Worm (Caenorhabditis elegans) whole organism, L1 larva: ENCODE measurements around the gene lelo-4.

Experiments used
- blmp-1 ChIP-seq: fragments of 150-350 bp; optimal IDR thresholded peaks from 2 replicates; lab custom pipeline; 2014; ENCODE audit warnings: missing biosample characterization, missing genetic modification characterization
- ceh-82 ChIP-seq, 3 experiments: fragments of 150-350 bp in 1 of 3; sonication (generic microtip) in 2 of 3; optimal IDR thresholded peaks; 2 replicates each; lab custom pipeline; 2014 to 2017; ENCODE audit warnings: missing biosample characterization in 3 of 3, missing genetic modification characterization in 3 of 3
- ceh-88 ChIP-seq: fragments of 200-800 bp; sonication (Bioruptor generic); IDR thresholded peaks from 2 replicates; pipeline ENCODE4 v1.3.6; 2022; ENCODE audit warnings: missing genetic modification characterization, missing compliant biosample characterization
- ces-1 ChIP-seq: fragments of 150-350 bp; optimal IDR thresholded peaks from 2 replicates; lab custom pipeline; 2014; ENCODE audit warnings: missing biosample characterization, missing genetic modification reagents, missing genetic modification characterization
- dpl-1 ChIP-seq, 3 experiments: fragments of 150-350 bp in 2 of 3; sonication (generic microtip) in 1 of 3; optimal IDR thresholded peaks; 2 replicates each; lab custom pipeline; 2014 to 2017; ENCODE audit warnings: missing biosample characterization in 3 of 3, missing genetic modification characterization in 3 of 3, missing genetic modification reagents in 3 of 3
- dsc-1 ChIP-seq: sonication (generic microtip); optimal IDR thresholded peaks from 2 replicates; lab custom pipeline; 2016; ENCODE audit warnings: mild to moderate bottlenecking, missing genetic modification characterization, missing compliant biosample characterization
- efl-1 ChIP-seq, 4 experiments: fragments of 150-350 bp; optimal IDR thresholded peaks in 3 of 4; peaks in 1 of 4; 1 replicate in 1 of 4; 2 replicates in 3 of 4; lab custom pipeline; 2014; ENCODE audit warnings: missing biosample characterization in 2 of 4, missing genetic modification characterization in 2 of 4, missing genetic modification reagents in 2 of 4
- efl-3 ChIP-seq: fragments of 200-800 bp; sonication (Bioruptor generic); optimal IDR thresholded peaks from 2 replicates; lab custom pipeline; 2018; ENCODE audit warnings: mild to moderate bottlenecking, missing genetic modification characterization, missing compliant biosample characterization
- egl-13 ChIP-seq: sonication (generic microtip); optimal IDR thresholded peaks from 2 replicates; lab custom pipeline; 2016; ENCODE audit warnings: missing genotype, missing genetic modification reagents, missing genetic modification characterization, missing compliant biosample characterization
- elt-2 ChIP-seq: sonication (generic microtip); optimal IDR thresholded peaks from 2 replicates; lab custom pipeline; 2016; ENCODE audit warnings: missing genetic modification characterization, mild to moderate bottlenecking, inconsistent platforms, missing compliant biosample characterization, missing genetic modification reagents
- fkh-10 ChIP-seq: sonication (generic microtip); optimal IDR thresholded peaks from 2 replicates; lab custom pipeline; 2017; ENCODE audit warnings: missing biosample characterization, missing genetic modification reagents, missing genetic modification characterization
- fkh-4 ChIP-seq: sonication (generic microtip); optimal IDR thresholded peaks from 2 replicates; lab custom pipeline; 2016; ENCODE audit warnings: missing compliant biosample characterization, missing genetic modification characterization, borderline replicate concordance
- fos-1 ChIP-seq: fragments of 150-350 bp; optimal IDR thresholded peaks from 2 replicates; lab custom pipeline; 2014; ENCODE audit warnings: missing biosample characterization, missing genetic modification characterization
- grh-1 ChIP-seq: fragments of 200-800 bp; sonication (Bioruptor generic); IDR thresholded peaks from 2 replicates; pipeline ENCODE4 v1.3.6; 2022; ENCODE audit warnings: missing genetic modification reagents, missing genetic modification characterization, missing compliant biosample characterization
- hlh-17 ChIP-seq: fragments of 200-800 bp; sonication (Bioruptor generic); optimal IDR thresholded peaks from 2 replicates; lab custom pipeline; 2018; ENCODE audit warnings: missing genetic modification characterization, mild to moderate bottlenecking, missing compliant biosample characterization, moderate library complexity, borderline replicate concordance
- hpl-2 ChIP-seq: fragments of 150-350 bp; optimal IDR thresholded peaks from 2 replicates; lab custom pipeline; 2014; ENCODE audit warnings: missing biosample characterization, missing genetic modification reagents, missing genetic modification characterization
- irx-1 ChIP-seq: sonication (generic microtip); optimal IDR thresholded peaks from 2 replicates; lab custom pipeline; 2016; ENCODE audit warnings: missing genetic modification characterization, missing compliant biosample characterization
- lin-14 ChIP-seq: fragments of 200-800 bp; sonication (Bioruptor generic); optimal IDR thresholded peaks from 2 replicates; lab custom pipeline; 2018; ENCODE audit warnings: mild to moderate bottlenecking, missing genetic modification characterization, moderate library complexity, missing compliant biosample characterization
- lin-35 ChIP-seq, 2 experiments: fragments of 150-350 bp; optimal IDR thresholded peaks; 2 replicates each; lab custom pipeline; 2014; ENCODE audit warnings: missing biosample characterization in 2 of 2, missing genetic modification characterization in 2 of 2, missing genetic modification reagents in 2 of 2
- lin-39 ChIP-seq: fragments of 150-350 bp; optimal IDR thresholded peaks from 2 replicates; lab custom pipeline; 2014; ENCODE audit warnings: missing biosample characterization, missing genetic modification reagents, missing genetic modification characterization
- lsy-2 ChIP-seq, 2 experiments: fragments of 150-350 bp; optimal IDR thresholded peaks; 2 replicates each; lab custom pipeline; 2014; ENCODE audit warnings: missing biosample characterization in 2 of 2, missing genetic modification characterization in 2 of 2
- mab-9 ChIP-seq: fragments of 200-800 bp; sonication (Bioruptor generic); IDR thresholded peaks from 2 replicates; pipeline ENCODE4 v1.3.6; 2022; ENCODE audit warnings: missing genetic modification reagents, missing genetic modification characterization, missing compliant biosample characterization
- mef-2 ChIP-seq: fragments of 150-350 bp; optimal IDR thresholded peaks from 2 replicates; lab custom pipeline; 2014; ENCODE audit warnings: missing biosample characterization, missing genetic modification characterization
- mep-1 ChIP-seq: fragments of 150-350 bp; optimal IDR thresholded peaks from 2 replicates; lab custom pipeline; 2014; ENCODE audit warnings: missing biosample characterization, missing genetic modification characterization
- nhr-12 ChIP-seq: sonication (generic microtip); optimal IDR thresholded peaks from 2 replicates; lab custom pipeline; 2017; ENCODE audit warnings: missing biosample characterization, missing genetic modification characterization
- nhr-20 ChIP-seq: sonication (generic microtip); optimal IDR thresholded peaks from 2 replicates; lab custom pipeline; 2016; ENCODE audit warnings: mild to moderate bottlenecking, missing genetic modification characterization, missing compliant biosample characterization
- nhr-237 ChIP-seq: fragments of 150-350 bp; optimal IDR thresholded peaks from 2 replicates; lab custom pipeline; 2014; ENCODE audit warnings: missing biosample characterization, missing genetic modification characterization
- nhr-28 ChIP-seq: fragments of 150-350 bp; optimal IDR thresholded peaks from 2 replicates; lab custom pipeline; 2014; ENCODE audit warnings: missing biosample characterization, missing genetic modification characterization
- nhr-47 ChIP-seq: sonication (generic microtip); optimal IDR thresholded peaks from 2 replicates; lab custom pipeline; 2016; ENCODE audit warnings: mild to moderate bottlenecking, missing genetic modification characterization, moderate library complexity, missing compliant biosample characterization
- nhr-71 ChIP-seq: sonication (generic microtip); optimal IDR thresholded peaks from 2 replicates; lab custom pipeline; 2016; ENCODE audit warnings: mild to moderate bottlenecking, missing genetic modification characterization, moderate library complexity, missing compliant biosample characterization
- pqm-1 ChIP-seq: sonication (generic microtip); optimal IDR thresholded peaks from 3 replicates; lab custom pipeline; 2017; ENCODE audit warnings: missing biosample characterization, missing genetic modification characterization
- sup-37 ChIP-seq: fragments of 200-800 bp; sonication (Bioruptor generic); optimal IDR thresholded peaks from 2 replicates; lab custom pipeline; 2018; ENCODE audit warnings: mild to moderate bottlenecking, missing genetic modification characterization, missing compliant biosample characterization
- swsn-7 ChIP-seq: sonication (generic microtip); optimal IDR thresholded peaks from 2 replicates; lab custom pipeline; 2016; ENCODE audit warnings: missing genetic modification characterization, missing compliant biosample characterization
- tbx-2 ChIP-seq: sonication (generic microtip); optimal IDR thresholded peaks from 2 replicates; lab custom pipeline; 2016; ENCODE audit warnings: missing genetic modification characterization, missing compliant biosample characterization
- unc-86 ChIP-seq: sonication (generic microtip); optimal IDR thresholded peaks from 2 replicates; lab custom pipeline; 2016; ENCODE audit warnings: missing genetic modification characterization, missing compliant biosample characterization
- vab-15 ChIP-seq: sonication (generic microtip); optimal IDR thresholded peaks from 2 replicates; lab custom pipeline; 2017; ENCODE audit warnings: missing genotype, mild to moderate bottlenecking, missing genetic modification characterization, missing compliant biosample characterization
- zag-1 ChIP-seq: fragments of 150-350 bp; optimal IDR thresholded peaks from 2 replicates; lab custom pipeline; 2014; ENCODE audit warnings: missing biosample characterization, missing genetic modification characterization

The lelo-4 gene

DNA sequence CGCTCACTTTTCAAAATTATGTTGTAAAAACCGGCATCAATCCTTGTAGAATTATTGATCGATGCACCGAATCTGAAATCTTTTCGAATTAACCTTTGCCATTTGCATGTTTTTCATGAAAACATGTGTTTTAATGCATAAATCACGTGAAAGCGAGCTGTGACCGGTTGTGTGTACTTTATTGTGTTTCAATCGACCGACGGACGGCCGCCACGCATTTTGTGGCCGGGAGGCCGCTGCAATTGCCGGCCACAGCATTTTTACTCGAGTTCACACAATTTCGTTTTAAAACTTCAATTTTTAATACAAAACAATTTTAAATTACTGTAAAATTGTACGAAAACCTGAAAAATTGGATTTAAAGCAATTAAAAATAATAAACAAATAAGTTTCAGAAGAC, 25.8 kb upstream of the lelo-4 start, which contains the start of gene C25H3.11 (continued):
- TF ChIP-seq blmp-1 (tag; lab: Kevin White, UChicago) (no peak), sup-37 (GFP tag; lab: Kevin White, UChicago) (no peak), efl-1 (optimal IDR thresholded peaks at IDR 0.05; lab: Kevin White, UChicago) (peak in 1 of 2 experiments; percentile 3), efl-1 (GFP tag; optimal IDR thresholded peaks at IDR 0.05 in 1 of 2; lab: Kevin White, UChicago) (peak in 1 of 2 experiments; percentile 4), mep-1 (peak; percentile 31), lin-39 (no peak), elt-2 (tag; lab: Kevin White, UChicago) (peak; percentile 34), egl-13 (no peak), irx-1 (no peak), lin-14 (peak; percentile 56), fos-1 (no peak), ces-1 (GFP tag; lab: Kevin White, UChicago) (no peak), fkh-4 (tag; lab: Kevin White, UChicago) (no peak), nhr-237 (tag; lab: Kevin White, UChicago) (no peak), nhr-47 (no peak), tbx-2 (tag; lab: Kevin White, UChicago) (no peak), ceh-82 (tag; optimal IDR thresholded peaks at IDR 0.05; lab: Kevin White, UChicago) (no peak), fkh-10 (GFP tag; lab: Kevin White, UChicago) (no peak), vab-15 (tag; lab: Kevin White, UChicago) (no peak), zag-1 (tag; lab: Kevin White, UChicago) (no peak), pqm-1 (tag; lab: Kevin White, UChicago) (no peak), lin-35 (GFP tag; optimal IDR thresholded peaks at IDR 0.05; lab: Kevin White, UChicago) (peak in 1 of 2 experiments; percentile 40), ceh-88 (GFP tag; lab: Robert Waterston, UW) (no peak), nhr-20 (tag; lab: Kevin White, UChicago) (peak; percentile 31), unc-86 (no peak), efl-3 (GFP tag; lab: Kevin White, UChicago) (no peak), nhr-28 (tag; lab: Kevin White, UChicago) (no peak), hpl-2 (GFP tag; lab: Kevin White, UChicago) (no peak), grh-1 (no peak), nhr-12 (no peak), swsn-7 (peak; percentile 3)

ce11 chrII:5691216-5691771, 23.4 kb upstream of the lelo-4 start, which contains the start of the genes ndub-5 and eif-2D:
Gene ndub-5 (minus strand): TSS chrII:5691353.
Gene eif-2D (plus strand): TSS chrII:5691721.
- TF ChIP-seq lsy-2 (tag; optimal IDR thresholded peaks at IDR 0.05; lab: Kevin White, UChicago): peak in 1 of 2 experiments; percentile 36
- TF ChIP-seq dpl-1 (GFP tag; optimal IDR thresholded peaks at IDR 0.05; lab: Kevin White, UChicago): peak in 1 of 3 experiments; percentile 38
- peak in 1 of 2 experiments; percentile 25 for TF ChIP-seq lin-35 (GFP tag; optimal IDR thresholded peaks at IDR 0.05; lab: Kevin White, UChicago)
- TF ChIP-seq efl-1 (optimal IDR thresholded peaks at IDR 0.05; lab: Kevin White, UChicago): no peak
- TF ChIP-seq efl-1 (GFP tag; optimal IDR thresholded peaks at IDR 0.05 in 1 of 2; lab: Kevin White, UChicago): peak in 1 of 2 experiments; percentile 79
- no peak for TF ChIP-seq dsc-1 (tag; lab: Kevin White, UChicago)
- TF ChIP-seq mab-9: no peak
- TF ChIP-seq fos-1: no peak
- TF ChIP-seq nhr-71 (tag; lab: Kevin White, UChicago): peak; percentile 12
- TF ChIP-seq lin-14: peak; percentile 19
- TF ChIP-seq hlh-17: no peak

ce11 chrII:5693893-5694292, 20.8 kb upstream of the lelo-4 start, which contains the start of gene C25H3.3:
Gene C25H3.3 (plus strand): TSS chrII:5694193.
- TF ChIP-seq efl-1 (optimal IDR thresholded peaks at IDR 0.05; lab: Kevin White, UChicago) (no peak), efl-1 (GFP tag; optimal IDR thresholded peaks at IDR 0.05 in 1 of 2; lab: Kevin White, UChicago) (peak in 1 of 2 experiments; percentile 61), mef-2 (tag; lab: Kevin White, UChicago) (no peak)
- TF ChIP-seq, all 84 proteins: peak for 1
